Worm (Caenorhabditis elegans) whole organism, late embryonic: ENCODE measurements around the gene W08E12.2.

Experiments
- C38D4.7 ChIP-seq: fragments of 200-800 bp; sonication (Bioruptor generic); optimal IDR thresholded peaks from 2 replicates; lab custom pipeline; 2018; ENCODE audit warnings: mild to moderate bottlenecking, missing genetic modification characterization, moderate library complexity, missing compliant biosample characterization
- Y22D7AL.16 ChIP-seq: sonication (generic microtip); optimal IDR thresholded peaks from 2 replicates; lab custom pipeline; 2016; ENCODE audit warnings: missing genetic modification characterization, missing compliant biosample characterization
- ceh-14 ChIP-seq: sonication (generic microtip); optimal IDR thresholded peaks from 2 replicates; lab custom pipeline; 2016; ENCODE audit warnings: missing genotype, missing genetic modification characterization, missing compliant biosample characterization
- elt-4 ChIP-seq: sonication (generic microtip); optimal IDR thresholded peaks from 2 replicates; lab custom pipeline; 2016; ENCODE audit warnings: missing genetic modification characterization, missing compliant biosample characterization
- fax-1 ChIP-seq: sonication (generic microtip); optimal IDR thresholded peaks from 2 replicates; lab custom pipeline; 2016; ENCODE audit warnings: missing genotype, missing genetic modification characterization, missing compliant biosample characterization
- hlh-30 ChIP-seq: sonication (generic microtip); optimal IDR thresholded peaks from 2 replicates; lab custom pipeline; 2017; ENCODE audit warnings: antibody characterized with exemption, missing genetic modification characterization, missing compliant biosample characterization; ENCODE audit not compliant: insufficient read depth
- pha-4 ChIP-seq: fragments of 150-350 bp; optimal IDR thresholded peaks from 2 replicates; lab custom pipeline; 2018; ENCODE audit warnings: missing biosample characterization, missing genetic modification reagents, missing genetic modification characterization
- tbx-2 ChIP-seq: sonication (generic microtip); optimal IDR thresholded peaks from 2 replicates; lab custom pipeline; 2016; ENCODE audit warnings: missing genetic modification characterization, missing compliant biosample characterization

- TF ChIP-seq Y22D7AL.16 (tag; lab: Kevin White, UChicago) (no peak), fax-1 (tag; lab: Kevin White, UChicago) (no peak), pha-4 (tag; lab: Kevin White, UChicago) (no peak), hlh-30 (tag; lab: Kevin White, UChicago) (no peak), C38D4.7 (GFP tag; lab: Kevin White, UChicago) (no peak), tbx-2 (tag; lab: Kevin White, UChicago) (no peak), elt-4 (tag; lab: Kevin White, UChicago) (no peak), ceh-14 (tag; lab: Kevin White, UChicago) (no peak)
These were observed 43.9 kb upstream of the W08E12.2 start for ce11 chrIV:3261761-3262160.
